Worm (Caenorhabditis elegans): Measurements from ENCODE around the gene npr-3.

Gene npr-3

DNA sequence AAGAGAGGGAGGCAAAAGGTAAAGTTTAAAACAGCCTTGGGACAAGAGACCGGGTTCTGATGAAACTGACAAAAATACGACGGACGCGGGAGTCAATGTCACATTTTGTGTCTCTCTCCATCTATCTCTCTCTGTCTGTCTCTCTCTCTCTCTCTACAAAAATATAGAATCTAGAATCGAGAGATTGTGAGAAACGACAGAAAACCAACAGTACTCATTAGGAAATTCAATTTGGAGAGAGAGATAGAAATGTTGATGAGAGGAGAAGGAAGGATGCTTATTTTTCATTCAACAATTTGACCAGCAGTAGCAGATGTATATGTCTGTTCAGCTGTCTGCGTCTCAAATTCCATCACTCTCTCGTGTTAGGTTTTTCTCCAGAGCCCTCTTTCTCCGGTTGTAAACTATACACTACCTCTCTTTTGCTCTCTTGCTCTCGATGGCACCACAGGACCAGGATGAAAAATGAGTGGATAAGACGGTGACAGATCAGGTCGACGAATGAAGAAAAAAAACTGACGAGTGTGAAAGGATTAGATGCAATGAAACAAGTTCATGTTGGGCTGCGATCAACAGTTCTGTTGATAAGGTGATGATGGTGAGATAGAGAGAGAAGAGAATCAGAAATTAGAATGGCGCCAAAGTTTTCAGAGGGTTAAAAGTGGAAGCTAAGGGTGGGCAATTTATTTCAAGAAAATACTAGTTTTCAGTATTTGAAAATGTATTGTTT is 30.0 kb downstream of the npr-3 start (continued):
- TF ChIP-seq rnt-1 (tag; optimal IDR thresholded peaks at IDR 0.05) (peak; percentile 47), pag-3 (tag; optimal IDR thresholded peaks at IDR 0.05; ENCODE audit: borderline replicate concordance, insufficient read depth) (peak; percentile 4), C16A3.4 (tag; optimal IDR thresholded peaks at IDR 0.05) (peak; percentile 69), lir-3 (tag; optimal IDR thresholded peaks at IDR 0.05; ENCODE audit: poor library complexity) (peak; percentile 17), Y116A8C.19 (tag; optimal IDR thresholded peaks at IDR 0.05; ENCODE audit: borderline replicate concordance) (no peak), ceh-63 (GFP tag; optimal IDR thresholded peaks at IDR 0.05) (no peak), sptf-1 (tag; optimal IDR thresholded peaks at IDR 0.05) (no peak), nhr-85 (tag) (peak; percentile 98), fos-1 (tag; optimal IDR thresholded peaks at IDR 0.05) (no peak), egl-27 (tag; optimal IDR thresholded peaks at IDR 0.05) (no peak), tlp-1 (tag; optimal IDR thresholded peaks at IDR 0.05) (no peak), pax-3 (tag; optimal IDR thresholded peaks at IDR 0.05) (no peak), dpl-1 (GFP tag; optimal IDR thresholded peaks at IDR 0.05) (peak in 2 of 3 experiments; percentile 15 to 18), nhr-47 (tag; optimal IDR thresholded peaks at IDR 0.05) (peak; percentile 53), lin-35 (GFP tag; optimal IDR thresholded peaks at IDR 0.05) (peak; percentile 17 to 65), vab-15 (tag; optimal IDR thresholded peaks at IDR 0.05) (no peak), hlh-4 (tag; optimal IDR thresholded peaks at IDR 0.05) (no peak), fkh-4 (tag; optimal IDR thresholded peaks at IDR 0.05; ENCODE audit: borderline replicate concordance) (no peak), unc-30 (tag; optimal IDR thresholded peaks at IDR 0.05) (no peak), zag-1 (tag; optimal IDR thresholded peaks at IDR 0.05) (no peak), lin-15B (tag; optimal IDR thresholded peaks at IDR 0.05) (no peak), aha-1 (tag; optimal IDR thresholded peaks at IDR 0.05) (no peak), unc-62 (GFP tag; optimal IDR thresholded peaks at IDR 0.05) (no peak), nhr-19 (GFP tag; conservative IDR thresholded peaks at IDR 0.05) (peak; percentile 56), ama-1 (optimal IDR thresholded peaks at IDR 0.05) (no peak), zip-4 (GFP tag; optimal IDR thresholded peaks at IDR 0.05) (no peak), mab-9 (GFP tag; IDR thresholded peaks at IDR 0.05) (no peak), fkh-10 (GFP tag; optimal IDR thresholded peaks at IDR 0.05) (no peak), nhr-237 (tag; optimal IDR thresholded peaks at IDR 0.05) (no peak), pqm-1 (tag; optimal IDR thresholded peaks at IDR 0.05) (no peak), dsc-1 (tag; optimal IDR thresholded peaks at IDR 0.05) (peak; percentile 22), nhr-84 (tag; optimal IDR thresholded peaks at IDR 0.05) (no peak), nhr-20 (tag; optimal IDR thresholded peaks at IDR 0.05) (peak; percentile 80), nhr-76 (tag; optimal IDR thresholded peaks at IDR 0.05) (no peak), alr-1 (tag; optimal IDR thresholded peaks at IDR 0.05; ENCODE audit: borderline replicate concordance) (no peak), efl-3 (GFP tag; optimal IDR thresholded peaks at IDR 0.05) (peak; percentile 3)

ce11 chrIV:11491422-11491821 is 31.6 kb downstream of the npr-3 start:
- TF ChIP-seq nhr-85 (tag) = peak; percentile 98
- TF ChIP-seq nhr-19 (GFP tag; conservative IDR thresholded peaks at IDR 0.05) = peak; percentile 36; the same call in 1 of the 2 replicates
- TF ChIP-seq efl-1 (optimal IDR thresholded peaks at IDR 0.05) = peak in 1 of 2 experiments; percentile 0
- peak in 1 of 2 experiments; percentile 35 for TF ChIP-seq efl-1 (GFP tag; optimal IDR thresholded peaks at IDR 0.05 in 1 of 2)
- no peak for TF ChIP-seq mdl-1 (tag; optimal IDR thresholded peaks at IDR 0.05)
- TF ChIP-seq pqm-1 (tag; optimal IDR thresholded peaks at IDR 0.05) = no peak
- peak; percentile 25 for TF ChIP-seq tbx-2 (tag; optimal IDR thresholded peaks at IDR 0.05)
- TF ChIP-seq ets-5 (GFP tag; IDR thresholded peaks at IDR 0.05) = no peak
- TF ChIP-seq lin-35 (GFP tag; optimal IDR thresholded peaks at IDR 0.05) = peak; percentile 9 to 54
- TF ChIP-seq blmp-1 (tag; optimal IDR thresholded peaks at IDR 0.05) = peak; percentile 94
- no peak for TF ChIP-seq nhr-76 (tag; optimal IDR thresholded peaks at IDR 0.05)
- TF ChIP-seq nhr-20 (tag; optimal IDR thresholded peaks at IDR 0.05) = peak; percentile 83
- TF ChIP-seq skn-1 (tag; optimal IDR thresholded peaks at IDR 0.05) = no peak
- TF ChIP-seq nhr-11 (tag; optimal IDR thresholded peaks at IDR 0.05) = no peak
- TF ChIP-seq nhr-237 (tag; optimal IDR thresholded peaks at IDR 0.05) = no peak
- TF ChIP-seq grh-1 (GFP tag; IDR thresholded peaks at IDR 0.05) = peak; percentile 46; the same call in 1 of the 2 replicates
- no peak for TF ChIP-seq nhr-84 (tag; optimal IDR thresholded peaks at IDR 0.05)
- no peak for TF ChIP-seq pax-3 (tag; optimal IDR thresholded peaks at IDR 0.05)
- TF ChIP-seq hlh-17 (GFP tag; optimal IDR thresholded peaks at IDR 0.05; ENCODE audit: borderline replicate concordance) = no peak
- no peak for TF ChIP-seq zip-4 (GFP tag; optimal IDR thresholded peaks at IDR 0.05)
- TF ChIP-seq elt-3 (tag; optimal IDR thresholded peaks at IDR 0.05) = peak in 3 of 6 experiments; percentile 11 to 74 (median 67)
- TF ChIP-seq mef-2 (tag; optimal IDR thresholded peaks at IDR 0.05) = no peak
- no peak for TF ChIP-seq egl-13 (tag; optimal IDR thresholded peaks at IDR 0.05)
- TF ChIP-seq alr-1 (tag; optimal IDR thresholded peaks at IDR 0.05; ENCODE audit: borderline replicate concordance) = no peak
- no peak for TF ChIP-seq pag-3 (tag; optimal IDR thresholded peaks at IDR 0.05; ENCODE audit: borderline replicate concordance, insufficient read depth)
- TF ChIP-seq lsy-2 (tag; optimal IDR thresholded peaks at IDR 0.05) = peak in 1 of 2 experiments; percentile 60
